Fruit fly (Drosophila melanogaster): ENCODE results near the gene Hsdl2.
A peak's percentile ranks its signal among the peaks of the same experiment; 100 is the strongest.

Gene Hsdl2

dm6 chr3R:27677174-27677726, at the start of gene Hsdl2 (continued):
- peak; percentile 97 for TF ChIP-seq CG6276 (GFP tag; optimal IDR thresholded peaks at IDR 0.05)
- peak; percentile 64 to 76 for TF ChIP-seq salr (GFP tag; optimal IDR thresholded peaks at IDR 0.05)
- TF ChIP-seq CG11902 (GFP tag; optimal IDR thresholded peaks at IDR 0.05), result no peak
- peak; percentile 93 for TF ChIP-seq CG6808 (GFP tag; optimal IDR thresholded peaks at IDR 0.05)
- TF ChIP-seq vri (GFP tag; optimal IDR thresholded peaks at IDR 0.05), result no peak
- peak; percentile 7 for TF ChIP-seq CG6792 (GFP tag; optimal IDR thresholded peaks at IDR 0.05)
- TF ChIP-seq CG31627 (GFP tag; optimal IDR thresholded peaks at IDR 0.05), result peak; percentile 36
- peak; percentile 78 for TF ChIP-seq eg (GFP tag; IDR thresholded peaks at IDR 0.05)

dm6 chr3R:27636010-27636584, 41.2 kb upstream of the Hsdl2 start, which contains the start of the genes CG5611 and Mtl:
CG5611 (minus strand) TSS chr3R:27636060.
Mtl (plus strand) TSS chr3R:27636412.
- TF ChIP-seq CG16779 (tag; optimal IDR thresholded peaks at IDR 0.05), result peak; percentile 99
- peak; percentile 100 for TF ChIP-seq OdsH (GFP tag; optimal IDR thresholded peaks at IDR 0.05)
- TF ChIP-seq CG6854 (GFP tag; optimal IDR thresholded peaks at IDR 0.05), result peak; percentile 98
- peak; percentile 99 for TF ChIP-seq CG9139 (GFP tag; optimal IDR thresholded peaks at IDR 0.05)
- peak; percentile 100 for TF ChIP-seq CG8119 (GFP tag; IDR thresholded peaks at IDR 0.05)
- peak; percentile 98 for TF ChIP-seq Ets21C (GFP tag; optimal IDR thresholded peaks at IDR 0.05)
- peak; percentile 99 for TF ChIP-seq Sox14 (GFP tag; optimal IDR thresholded peaks at IDR 0.05)
- peak; percentile 99 for TF ChIP-seq dsx (GFP tag; optimal IDR thresholded peaks at IDR 0.05; ENCODE audit: poor library complexity, severe bottlenecking)
- TF ChIP-seq CG1621 (tag; optimal IDR thresholded peaks at IDR 0.05), result peak; percentile 99
- peak; percentile 100 for TF ChIP-seq CG3919 (GFP tag; optimal IDR thresholded peaks at IDR 0.05)
- peak; percentile 98 for TF ChIP-seq fkh (GFP tag; optimal IDR thresholded peaks at IDR 0.05)
- peak; percentile 99 for TF ChIP-seq CG6792 (GFP tag; optimal IDR thresholded peaks at IDR 0.05)
- peak; percentile 99 for TF ChIP-seq Hr4 (GFP tag; optimal IDR thresholded peaks at IDR 0.05)
- peak; percentile 100 for TF ChIP-seq esn (GFP tag; optimal IDR thresholded peaks at IDR 0.05)
- peak; percentile 99 for TF ChIP-seq net (GFP tag; optimal IDR thresholded peaks at IDR 0.05)
- peak; percentile 99 for TF ChIP-seq spab (GFP tag; optimal IDR thresholded peaks at IDR 0.05)
- TF ChIP-seq CG15336 (GFP tag; IDR thresholded peaks at IDR 0.05), result peak; percentile 100
- peak; percentile 99 for TF ChIP-seq CG6276 (GFP tag; optimal IDR thresholded peaks at IDR 0.05)
- peak; percentile 98 to 99 for TF ChIP-seq ss (GFP tag; optimal IDR thresholded peaks at IDR 0.05)
- peak; percentile 99 for TF ChIP-seq lz (GFP tag; optimal IDR thresholded peaks at IDR 0.05)
- TF ChIP-seq Eip93F (GFP tag; optimal IDR thresholded peaks at IDR 0.05), result peak; percentile 98
- TF ChIP-seq dac (GFP tag; optimal IDR thresholded peaks at IDR 0.05), result peak; percentile 99
- peak; percentile 100 for TF ChIP-seq CG34406 (GFP tag; optimal IDR thresholded peaks at IDR 0.05)
- TF ChIP-seq CG7368 (GFP tag; optimal IDR thresholded peaks at IDR 0.05), result peak; percentile 99
- TF ChIP-seq CG11294 (GFP tag; IDR thresholded peaks at IDR 0.05), result peak; percentile 100
- TF ChIP-seq cyc (GFP tag; optimal IDR thresholded peaks at IDR 0.05), result peak; percentile 99
- TF ChIP-seq fd59A (GFP tag; optimal IDR thresholded peaks at IDR 0.05), result peak; percentile 99
- TF ChIP-seq CG3032 (tag; optimal IDR thresholded peaks at IDR 0.05), result peak; percentile 100
- TF ChIP-seq Hr38 (GFP tag; optimal IDR thresholded peaks at IDR 0.05), result peak; percentile 57
- TF ChIP-seq CG6163 (GFP tag; IDR thresholded peaks at IDR 0.05), result peak; percentile 100
- TF ChIP-seq Lpt (GFP tag; optimal IDR thresholded peaks at IDR 0.05), result peak; percentile 99
- TF ChIP-seq acj6 (GFP tag; optimal IDR thresholded peaks at IDR 0.05), result peak; percentile 100
- TF ChIP-seq CG31627 (GFP tag; optimal IDR thresholded peaks at IDR 0.05), result peak; percentile 99
- TF ChIP-seq topi (GFP tag; optimal IDR thresholded peaks at IDR 0.05), result peak; percentile 99
- peak; percentile 100 for TF ChIP-seq Ets96B (tag; optimal IDR thresholded peaks at IDR 0.05)
- peak; percentile 99 for TF ChIP-seq Sox15 (GFP tag; optimal IDR thresholded peaks at IDR 0.05)
- TF ChIP-seq salr (GFP tag; optimal IDR thresholded peaks at IDR 0.05), result peak; percentile 99
- TF ChIP-seq achi (GFP tag; optimal IDR thresholded peaks at IDR 0.05), result peak; percentile 100
- peak; percentile 97 for TF ChIP-seq Blimp-1 (GFP tag; optimal IDR thresholded peaks at IDR 0.05)
- peak; percentile 100 for TF ChIP-seq Gug (GFP tag; IDR thresholded peaks at IDR 0.05)
- TF ChIP-seq CG10669 (GFP tag; optimal IDR thresholded peaks at IDR 0.05), result peak; percentile 99
- peak; percentile 99 for TF ChIP-seq Eip75B (GFP tag; optimal IDR thresholded peaks at IDR 0.05)
- TF ChIP-seq CG11762 (GFP tag; optimal IDR thresholded peaks at IDR 0.05; ENCODE audit: insufficient read depth), result peak; percentile 99
- peak; percentile 100 for TF ChIP-seq Eip78C (GFP tag)
